Worm (Caenorhabditis elegans) whole organism, L2 larva: ENCODE data around the gene M04B2.4.

Experiments used
- C34F6.9 ChIP-seq: fragments of 150-350 bp; optimal IDR thresholded peaks from 2 replicates; lab custom pipeline; 2014; ENCODE audit warnings: missing biosample characterization, missing genetic modification characterization
- F13H6.1 ChIP-seq: sonication (generic microtip); optimal IDR thresholded peaks from 2 replicates; lab custom pipeline; 2016; ENCODE audit warnings: missing genetic modification characterization, missing compliant biosample characterization
- R02D3.7 ChIP-seq: fragments of 150-350 bp; optimal IDR thresholded peaks from 2 replicates; lab custom pipeline; 2014; ENCODE audit warnings: missing biosample characterization, missing genetic modification characterization
- Y55F3AM.14 ChIP-seq: fragments of 200-800 bp; sonication (Bioruptor generic); optimal IDR thresholded peaks from 2 replicates; lab custom pipeline; 2018; ENCODE audit warnings: mild to moderate bottlenecking, missing genetic modification characterization, missing compliant biosample characterization
- ZK546.5 ChIP-seq: sonication (generic microtip); optimal IDR thresholded peaks from 2 replicates; lab custom pipeline; 2017; ENCODE audit warnings: missing biosample characterization, missing genetic modification characterization
- alr-1 ChIP-seq: fragments of 150-350 bp; optimal IDR thresholded peaks from 2 replicates; lab custom pipeline; 2014; ENCODE audit warnings: missing biosample characterization, missing genetic modification characterization
- aly-2 ChIP-seq: fragments of 150-350 bp; optimal IDR thresholded peaks from 2 replicates; lab custom pipeline; 2014; ENCODE audit warnings: missing biosample characterization, missing genetic modification characterization
- ama-1 ChIP-seq: fragments of 150-350 bp; optimal IDR thresholded peaks from 2 replicates; lab custom pipeline; 2018; ENCODE audit warnings: inconsistent platforms
- blmp-1 ChIP-seq: sonication (generic microtip); optimal IDR thresholded peaks from 2 replicates; lab custom pipeline; 2017; ENCODE audit warnings: missing genetic modification characterization, mild to moderate bottlenecking, missing compliant biosample characterization, antibody characterized with exemption, moderate library complexity; ENCODE audit not compliant: insufficient read depth
- ceh-16 ChIP-seq: fragments of 150-350 bp; optimal IDR thresholded peaks from 2 replicates; lab custom pipeline; 2014; ENCODE audit warnings: missing biosample characterization, missing genetic modification characterization
- ceh-82 ChIP-seq: fragments of 150-350 bp; optimal IDR thresholded peaks from 2 replicates; lab custom pipeline; 2014; ENCODE audit warnings: missing biosample characterization, missing genetic modification characterization
- crh-2 ChIP-seq: sonication (generic microtip); optimal IDR thresholded peaks from 2 replicates; lab custom pipeline; 2017; ENCODE audit warnings: missing biosample characterization, missing genetic modification characterization
- dmd-4 ChIP-seq: sonication (generic microtip); optimal IDR thresholded peaks from 2 replicates; lab custom pipeline; 2017; ENCODE audit warnings: missing biosample characterization, missing genetic modification characterization
- egl-27 ChIP-seq: sonication (generic microtip); optimal IDR thresholded peaks from 3 replicates; lab custom pipeline; 2017; ENCODE audit warnings: missing biosample characterization, missing genetic modification reagents, missing genetic modification characterization
- elt-1 ChIP-seq: fragments of 150-350 bp; optimal IDR thresholded peaks from 2 replicates; lab custom pipeline; 2014; ENCODE audit warnings: missing biosample characterization, missing genetic modification characterization
- elt-3 ChIP-seq: sonication (generic microtip); optimal IDR thresholded peaks from 2 replicates; lab custom pipeline; 2017; ENCODE audit warnings: missing biosample characterization, missing genetic modification characterization
- fos-1 ChIP-seq: fragments of 150-350 bp; optimal IDR thresholded peaks from 2 replicates; lab custom pipeline; 2014; ENCODE audit warnings: missing biosample characterization, missing genetic modification characterization
- gmeb-1 ChIP-seq: fragments of 150-350 bp; optimal IDR thresholded peaks from 2 replicates; lab custom pipeline; 2014; ENCODE audit warnings: missing biosample characterization, missing genetic modification characterization
- lin-11 ChIP-seq: fragments of 150-350 bp; sonication (generic microtip); optimal IDR thresholded peaks from 2 replicates; lab custom pipeline; 2014; ENCODE audit warnings: missing biosample characterization, missing genetic modification characterization, inconsistent platforms, mixed read lengths
- lin-13 ChIP-seq: fragments of 150-350 bp; optimal IDR thresholded peaks from 2 replicates; lab custom pipeline; 2014; ENCODE audit warnings: missing biosample characterization, missing genetic modification reagents, missing genetic modification characterization
- lin-39 ChIP-seq: fragments of 150-350 bp; optimal IDR thresholded peaks from 2 replicates; lab custom pipeline; 2014; ENCODE audit warnings: missing biosample characterization, missing genetic modification reagents, missing genetic modification characterization
- lsy-2 ChIP-seq, 2 experiments: fragments of 150-350 bp in 1 of 2; sonication (generic microtip) in 1 of 2; optimal IDR thresholded peaks; 2 replicates each; lab custom pipeline; 2014 to 2017; ENCODE audit warnings: missing biosample characterization in 2 of 2, missing genetic modification characterization in 2 of 2
- mab-5 ChIP-seq: fragments of 150-350 bp; optimal IDR thresholded peaks from 2 replicates; lab custom pipeline; 2014; ENCODE audit warnings: missing biosample characterization, missing genetic modification characterization
- mbf-1 ChIP-seq: sonication (generic microtip); optimal IDR thresholded peaks from 2 replicates; lab custom pipeline; 2017; ENCODE audit warnings: missing biosample characterization, missing genetic modification characterization
- mdl-1 ChIP-seq, 2 experiments: fragments of 150-350 bp in 1 of 2; sonication (generic microtip) in 1 of 2; optimal IDR thresholded peaks; 2 replicates each; lab custom pipeline; 2017; ENCODE audit warnings: missing biosample characterization in 2 of 2, missing genetic modification characterization in 2 of 2
- nhr-10 ChIP-seq: sonication (generic microtip); optimal IDR thresholded peaks from 2 replicates; lab custom pipeline; 2017; ENCODE audit warnings: missing biosample characterization, missing genetic modification characterization
- nhr-11 ChIP-seq: fragments of 150-350 bp; optimal IDR thresholded peaks from 2 replicates; lab custom pipeline; 2014; ENCODE audit warnings: missing biosample characterization, missing genetic modification characterization
- nhr-12 ChIP-seq: fragments of 150-350 bp; optimal IDR thresholded peaks from 2 replicates; lab custom pipeline; 2014; ENCODE audit warnings: missing biosample characterization, missing genetic modification characterization
- nhr-129 ChIP-seq: fragments of 150-350 bp; optimal IDR thresholded peaks from 2 replicates; lab custom pipeline; 2014; ENCODE audit warnings: missing biosample characterization, missing genetic modification characterization
- nhr-21 ChIP-seq: fragments of 150-350 bp; optimal IDR thresholded peaks from 2 replicates; lab custom pipeline; 2014; ENCODE audit warnings: missing biosample characterization, missing genetic modification characterization
- nhr-23 ChIP-seq: fragments of 150-350 bp; optimal IDR thresholded peaks from 2 replicates; lab custom pipeline; 2014; ENCODE audit warnings: missing biosample characterization, missing genetic modification reagents, missing genetic modification characterization
- nhr-237 ChIP-seq: fragments of 150-350 bp; optimal IDR thresholded peaks from 2 replicates; lab custom pipeline; 2014; ENCODE audit warnings: missing biosample characterization, missing genetic modification characterization
- nhr-25 ChIP-seq: fragments of 150-350 bp; sonication (generic microtip); optimal IDR thresholded peaks from 3 replicates; lab custom pipeline; 2014; ENCODE audit warnings: missing biosample characterization, missing genetic modification characterization
- nhr-6 ChIP-seq: fragments of 150-350 bp; optimal IDR thresholded peaks from 2 replicates; lab custom pipeline; 2014; ENCODE audit warnings: missing biosample characterization, missing genetic modification characterization
- nhr-77 ChIP-seq: fragments of 150-350 bp; optimal IDR thresholded peaks from 2 replicates; lab custom pipeline; 2014; ENCODE audit warnings: missing biosample characterization, missing genetic modification characterization
- peb-1 ChIP-seq: fragments of 150-350 bp; optimal IDR thresholded peaks from 2 replicates; lab custom pipeline; 2014; ENCODE audit warnings: missing biosample characterization, missing genetic modification characterization
- sem-4 ChIP-seq: fragments of 150-350 bp; optimal IDR thresholded peaks from 2 replicates; lab custom pipeline; 2014; ENCODE audit warnings: missing biosample characterization, missing genetic modification reagents, missing genetic modification characterization
- skn-1 ChIP-seq: sonication (generic microtip); optimal IDR thresholded peaks from 2 replicates; lab custom pipeline; 2017; ENCODE audit warnings: missing biosample characterization, missing genetic modification characterization
- sma-3 ChIP-seq: sonication (generic microtip); optimal IDR thresholded peaks from 2 replicates; lab custom pipeline; 2016; ENCODE audit warnings: missing genetic modification reagents, missing genetic modification characterization, missing compliant biosample characterization
- sma-9 ChIP-seq, 2 experiments: fragments of 150-350 bp in 1 of 2; sonication (generic microtip) in 1 of 2; optimal IDR thresholded peaks; 2 replicates each; lab custom pipeline; 2014 to 2016; ENCODE audit warnings: missing genetic modification characterization in 2 of 2, mild to moderate bottlenecking in 1 of 2, missing biosample characterization in 1 of 2, missing compliant biosample characterization in 1 of 2, missing genetic modification reagents in 1 of 2, moderate library complexity in 1 of 2
- snpc-4 ChIP-seq: fragments of 150-350 bp; optimal IDR thresholded peaks from 2 replicates; lab custom pipeline; 2014; ENCODE audit warnings: missing biosample characterization, missing genetic modification characterization
- unc-39 ChIP-seq: fragments of 150-350 bp; optimal IDR thresholded peaks from 2 replicates; lab custom pipeline; 2014; ENCODE audit warnings: missing biosample characterization, missing genetic modification characterization
- unc-55 ChIP-seq: fragments of 150-350 bp; sonication (generic microtip); optimal IDR thresholded peaks from 3 replicates; lab custom pipeline; 2014; ENCODE audit warnings: missing biosample characterization, missing genetic modification reagents, missing genetic modification characterization
- unc-62 ChIP-seq: fragments of 150-350 bp; optimal IDR thresholded peaks from 2 replicates; lab custom pipeline; 2014; ENCODE audit warnings: missing biosample characterization, missing genetic modification reagents, missing genetic modification characterization
- zag-1 ChIP-seq: fragments of 150-350 bp; optimal IDR thresholded peaks from 2 replicates; lab custom pipeline; 2014; ENCODE audit warnings: missing biosample characterization, missing genetic modification characterization
- ztf-1 ChIP-seq: fragments of 200-800 bp; sonication (Bioruptor generic); conservative IDR thresholded peaks from 2 replicates; pipeline ENCODE4 v1.3.6; 2022; ENCODE audit warnings: missing genetic modification characterization, missing compliant biosample characterization
- ztf-11 ChIP-seq: sonication (generic microtip); optimal IDR thresholded peaks from 2 replicates; lab custom pipeline; 2017; ENCODE audit warnings: missing biosample characterization, missing genetic modification characterization
- ztf-4 ChIP-seq: fragments of 150-350 bp; optimal IDR thresholded peaks from 2 replicates; lab custom pipeline; 2014; ENCODE audit warnings: missing biosample characterization, missing genetic modification characterization

Gene M04B2.4

ce11 chrIV:11568249-11568940 lies 47.6 kb upstream of the M04B2.4 start:
- TF ChIP-seq crh-2, result no peak

- TF ChIP-seq nhr-25 (tag; lab: Kevin White, UChicago), result peak; percentile 92
- TF ChIP-seq lin-13 (GFP tag; lab: Kevin White, UChicago), result peak; percentile 87
- peak; percentile 89 for TF ChIP-seq F13H6.1 (tag; lab: Kevin White, UChicago)
- TF ChIP-seq mdl-1 (tag; optimal IDR thresholded peaks at IDR 0.05; lab: Kevin White, UChicago), result peak; percentile 57 to 68
- TF ChIP-seq ceh-82 (tag; lab: Kevin White, UChicago), result peak; percentile 68
- TF ChIP-seq ZK546.5 (tag; lab: Kevin White, UChicago), result peak; percentile 75
- TF ChIP-seq Y55F3AM.14 (GFP tag; lab: Kevin White, UChicago), result no peak
- peak; percentile 78 for TF ChIP-seq nhr-129 (tag; lab: Kevin White, UChicago)
- TF ChIP-seq nhr-6, result peak; percentile 69
- peak; percentile 92 for TF ChIP-seq sma-3 (GFP tag; lab: Kevin White, UChicago)
- TF ChIP-seq mbf-1 (tag; lab: Kevin White, UChicago), result no peak
- TF ChIP-seq C34F6.9 (tag; lab: Kevin White, UChicago), result peak; percentile 88
- TF ChIP-seq gmeb-1 (tag; lab: Kevin White, UChicago), result peak; percentile 96
- TF ChIP-seq blmp-1 (tag; lab: Kevin White, UChicago), result peak; percentile 65
- no peak for TF ChIP-seq elt-3 (tag; lab: Kevin White, UChicago)
- TF ChIP-seq sma-9 (GFP tag; optimal IDR thresholded peaks at IDR 0.05; lab: Kevin White, UChicago), result peak; percentile 94
- no peak for TF ChIP-seq sma-9 (tag; optimal IDR thresholded peaks at IDR 0.05; lab: Kevin White, UChicago)
- peak; percentile 68 for TF ChIP-seq fos-1 (tag; lab: Kevin White, UChicago)
- no peak for TF ChIP-seq unc-39 (tag; lab: Kevin White, UChicago)
- TF ChIP-seq ztf-1, result no peak
- TF ChIP-seq snpc-4 (tag; lab: Kevin White, UChicago), result peak; percentile 63
- no peak for TF ChIP-seq ztf-11 (tag; lab: Kevin White, UChicago)
- TF ChIP-seq nhr-23, result no peak
- no peak for TF ChIP-seq zag-1 (tag; lab: Kevin White, UChicago)
- TF ChIP-seq dmd-4 (tag; lab: Kevin White, UChicago), result no peak
- peak; percentile 60 for TF ChIP-seq R02D3.7 (tag; lab: Kevin White, UChicago)
- TF ChIP-seq sem-4 (tag; lab: Kevin White, UChicago), result peak; percentile 88
- TF ChIP-seq nhr-77 (tag; lab: Kevin White, UChicago), result no peak
- TF ChIP-seq nhr-12 (tag; lab: Kevin White, UChicago), result no peak
- TF ChIP-seq aly-2, result no peak
- TF ChIP-seq nhr-237 (tag; lab: Kevin White, UChicago), result peak; percentile 63
- no peak for TF ChIP-seq ama-1 (lab: Kevin White, UChicago)
- TF ChIP-seq nhr-11 (tag; lab: Kevin White, UChicago), result no peak
- TF ChIP-seq mab-5 (tag; lab: Kevin White, UChicago), result peak; percentile 83
- peak; percentile 88 for TF ChIP-seq nhr-21 (tag; lab: Kevin White, UChicago)
- TF ChIP-seq egl-27 (tag; lab: Kevin White, UChicago), result peak; percentile 47
- TF ChIP-seq ztf-4 (tag; lab: Kevin White, UChicago), result peak; percentile 84
- TF ChIP-seq lin-11, result peak; percentile 86
- TF ChIP-seq lsy-2 (tag; optimal IDR thresholded peaks at IDR 0.05; lab: Kevin White, UChicago), result peak; percentile 99 to 100
- no peak for TF ChIP-seq nhr-10
- no peak for TF ChIP-seq peb-1
- peak; percentile 95 for TF ChIP-seq crh-2
- TF ChIP-seq skn-1 (tag; lab: Kevin White, UChicago), result no peak
- TF ChIP-seq alr-1, result no peak
- peak; percentile 85 for TF ChIP-seq ceh-16 (tag; lab: Kevin White, UChicago)
- peak; percentile 96 for TF ChIP-seq unc-55 (GFP tag; lab: Kevin White, UChicago)
- TF ChIP-seq lin-39, result no peak
- no peak for TF ChIP-seq elt-1 (tag; lab: Kevin White, UChicago)
- peak; percentile 39 for TF ChIP-seq unc-62 (GFP tag; lab: Kevin White, UChicago)
- TF ChIP-seq, all 48 proteins: peak for 28
Observed at ce11 chrIV:11566146-11566545, 45.3 kb upstream of the M04B2.4 start, which contains the start of gene sec-24.1. Gene sec-24.1, minus strand, starts transcription at chrIV:11566194.
